Fruit fly (Drosophila melanogaster) S2 (cell line): ENCODE measurements around the gene CG7668.

ENCODE experiments used
- CG8478 ChIP-seq: fragments of >200 bp; optimal IDR thresholded peaks from 2 replicates; lab custom pipeline; 2018
- CTCF ChIP-seq, 2 experiments: fragments of >200 bp; optimal IDR thresholded peaks; 2 replicates each; lab custom pipeline; 2018

DNA sequence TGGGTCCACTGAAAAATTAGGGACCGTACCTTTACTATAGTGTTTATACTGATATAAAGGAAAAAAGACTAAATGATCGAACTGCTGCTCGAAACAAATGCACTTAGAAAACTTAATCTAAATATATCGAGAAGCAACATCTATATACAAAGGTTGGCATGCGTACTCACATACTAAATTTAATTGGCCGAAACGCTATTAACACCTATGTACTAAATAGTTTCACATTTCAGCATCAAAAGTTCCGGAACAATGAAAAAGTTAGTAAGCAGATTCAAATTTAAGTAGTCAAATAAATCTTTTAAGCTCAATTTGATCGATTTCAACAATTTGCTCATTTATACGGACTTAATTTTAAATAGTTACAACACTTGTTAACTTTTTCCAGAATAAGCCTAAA is 11.4 kb upstream of the CG7668 start, which contains the start of gene fln:
- TF ChIP-seq CG8478 (lab: Kevin White, UChicago) (no peak), CTCF (optimal IDR thresholded peaks at IDR 0.05; lab: Kevin White, UChicago) (no peak)
